Fruit fly (Drosophila melanogaster) whole organism, embryonic: ENCODE measurements around the gene RtcB.

Experiments
- Ada2b ChIP-seq: fragments of 200-800 bp; sonication (Bioruptor generic); IDR thresholded peaks from 2 replicates; pipeline ENCODE4 v1.3.6; 2022; ENCODE audit warnings: missing biosample characterization, missing genetic modification characterization
- Antp ChIP-seq: fragments of 200-800 bp; sonication (Bioruptor generic); optimal IDR thresholded peaks from 3 replicates; lab custom pipeline; 2016; ENCODE audit warnings: missing biosample characterization, missing genetic modification characterization
- Atf3 ChIP-seq: fragments of 200-800 bp; sonication (Bioruptor generic); optimal IDR thresholded peaks from 3 replicates; lab custom pipeline; 2016; ENCODE audit warnings: missing biosample characterization, missing genetic modification characterization
- B-H1 ChIP-seq: fragments of 200-800 bp; sonication (Bioruptor generic); IDR thresholded peaks from 3 replicates; pipeline ENCODE4 v1.3.6; 2022; ENCODE audit warnings: missing biosample characterization, missing genetic modification characterization
- CG10209 ChIP-seq: fragments of 200-800 bp; sonication (Bioruptor generic); optimal IDR thresholded peaks from 3 replicates; lab custom pipeline; 2017; ENCODE audit warnings: missing biosample characterization, mild to moderate bottlenecking, missing genetic modification characterization, missing genetic modification reagents
- CG10267 ChIP-seq: fragments of 200-800 bp; sonication (Bioruptor generic); optimal IDR thresholded peaks from 2 replicates; lab custom pipeline; 2018; ENCODE audit warnings: missing biosample characterization, mild to moderate bottlenecking, missing genetic modification characterization, moderate library complexity
- CG11085 ChIP-seq: fragments of 200-800 bp; sonication (Bioruptor generic); IDR thresholded peaks from 2 replicates; pipeline ENCODE4 v1.3.6; 2022; ENCODE audit warnings: missing biosample characterization, missing genetic modification characterization
- CG14014 ChIP-seq: fragments of 200-800 bp; sonication (Bioruptor generic); IDR thresholded peaks from 2 replicates; pipeline ENCODE4 v1.3.6; 2022; ENCODE audit warnings: missing biosample characterization, missing genetic modification characterization
- CG15514 ChIP-seq: fragments of 200-800 bp; sonication (Bioruptor generic); optimal IDR thresholded peaks from 3 replicates; lab custom pipeline; 2017; ENCODE audit warnings: missing biosample characterization, missing genetic modification characterization, mild to moderate bottlenecking, moderate library complexity, missing genetic modification reagents
- CG1603 ChIP-seq: fragments of 200-800 bp; sonication (Bioruptor generic); optimal IDR thresholded peaks from 2 replicates; lab custom pipeline; 2019; ENCODE audit warnings: missing biosample characterization, mild to moderate bottlenecking, missing genetic modification characterization, moderate library complexity
- CG17568 ChIP-seq: fragments of 200-800 bp; sonication (Bioruptor generic); optimal IDR thresholded peaks from 2 replicates; lab custom pipeline; 2018; ENCODE audit warnings: missing biosample characterization, mild to moderate bottlenecking, missing genetic modification characterization, moderate library complexity
- CG17912 ChIP-seq: fragments of 200-800 bp; sonication (Bioruptor generic); optimal IDR thresholded peaks from 2 replicates; lab custom pipeline; 2018; ENCODE audit warnings: missing biosample characterization, mild to moderate bottlenecking, missing genetic modification characterization
- CG18619 ChIP-seq: fragments of 200-800 bp; sonication (Bioruptor generic); optimal IDR thresholded peaks from 3 replicates; lab custom pipeline; 2017; ENCODE audit warnings: missing biosample characterization, mild to moderate bottlenecking, missing genetic modification characterization
- CG30431 ChIP-seq: fragments of 200-800 bp; sonication (Bioruptor generic); optimal IDR thresholded peaks from 2 replicates; lab custom pipeline; 2017; ENCODE audit warnings: missing biosample characterization, missing genetic modification characterization
- CG31388 ChIP-seq: fragments of 200-800 bp; sonication (Bioruptor generic); optimal IDR thresholded peaks from 2 replicates; lab custom pipeline; 2016; ENCODE audit warnings: missing biosample characterization, missing genetic modification characterization
- CG4404 ChIP-seq: fragments of 200-800 bp; sonication (Bioruptor generic); IDR thresholded peaks from 2 replicates; pipeline ENCODE4 v1.3.6; 2022; ENCODE audit warnings: missing biosample characterization, missing genetic modification characterization
- CG6175 ChIP-seq: fragments of 200-800 bp; sonication (Bioruptor generic); IDR thresholded peaks from 3 replicates; pipeline ENCODE4 v1.3.6; 2022; ENCODE audit warnings: missing biosample characterization, missing genetic modification characterization
- CG6254 ChIP-seq: fragments of 200-800 bp; sonication (Bioruptor generic); optimal IDR thresholded peaks from 3 replicates; lab custom pipeline; 2017; ENCODE audit warnings: mild to moderate bottlenecking, missing biosample characterization, missing genetic modification reagents, missing genetic modification characterization
- CG6683 ChIP-seq: fragments of 200-800 bp; sonication (Bioruptor generic); optimal IDR thresholded peaks from 2 replicates; lab custom pipeline; 2017; ENCODE audit warnings: missing biosample characterization, mild to moderate bottlenecking, missing genetic modification characterization, missing genetic modification reagents
- CG6689 ChIP-seq: fragments of 200-800 bp; sonication (Bioruptor generic); IDR thresholded peaks from 2 replicates; pipeline ENCODE4 v1.3.6; 2022; ENCODE audit warnings: missing biosample characterization, missing genetic modification characterization
- CG6791 ChIP-seq: fragments of 200-800 bp; sonication (Bioruptor generic); IDR thresholded peaks from 3 replicates; pipeline ENCODE4 v1.3.6; 2022; ENCODE audit warnings: missing biosample characterization, missing genetic modification characterization; ENCODE audit not compliant: partially characterized antibody
- CG7745 ChIP-seq: fragments of 200-800 bp; sonication (Bioruptor generic); optimal IDR thresholded peaks from 2 replicates; lab custom pipeline; 2018; ENCODE audit warnings: missing biosample characterization, mild to moderate bottlenecking, missing genetic modification characterization, moderate library complexity
- CG8388 ChIP-seq: fragments of 200-800 bp; sonication (Bioruptor generic); optimal IDR thresholded peaks from 2 replicates; lab custom pipeline; 2019; ENCODE audit warnings: missing biosample characterization, mild to moderate bottlenecking, missing genetic modification characterization, moderate library complexity
- CG8765 ChIP-seq: fragments of 200-800 bp; sonication (Bioruptor generic); IDR thresholded peaks from 2 replicates; pipeline ENCODE4 v1.3.6; 2022; ENCODE audit warnings: missing biosample characterization, missing genetic modification characterization
- Dip3 ChIP-seq: fragments of 200-800 bp; sonication (Bioruptor generic); optimal IDR thresholded peaks from 3 replicates; lab custom pipeline; 2016; ENCODE audit warnings: missing biosample characterization, missing genetic modification characterization
- Doc3 ChIP-seq: fragments of 200-800 bp; sonication (Bioruptor generic); IDR thresholded peaks from 3 replicates; pipeline ENCODE4 v1.3.6; 2022; ENCODE audit warnings: missing biosample characterization, missing genetic modification characterization; ENCODE audit not compliant: partially characterized antibody
- Gug ChIP-seq: fragments of 200-800 bp; sonication (Bioruptor generic); IDR thresholded peaks from 4 replicates; pipeline ENCODE4 v1.3.6; 2022; ENCODE audit warnings: missing biosample characterization, missing genetic modification characterization
- H2.0 ChIP-seq: fragments of 200-800 bp; sonication (Bioruptor generic); IDR thresholded peaks from 2 replicates; pipeline ENCODE4 v1.3.6; 2022; ENCODE audit warnings: missing biosample characterization, missing genetic modification characterization
- Hmr ChIP-seq: fragments of 200-800 bp; sonication (Bioruptor generic); optimal IDR thresholded peaks from 3 replicates; lab custom pipeline; 2017; ENCODE audit warnings: mild to moderate bottlenecking, missing biosample characterization, missing genetic modification reagents, missing genetic modification characterization
- Jarid2 ChIP-seq: fragments of 200-800 bp; sonication (Bioruptor generic); optimal IDR thresholded peaks from 3 replicates; lab custom pipeline; 2017; ENCODE audit warnings: mild to moderate bottlenecking, missing biosample characterization, missing genetic modification reagents, missing genetic modification characterization
- Side ChIP-seq: fragments of 200-800 bp; sonication (Bioruptor generic); optimal IDR thresholded peaks from 2 replicates; lab custom pipeline; 2016; ENCODE audit warnings: missing biosample characterization, missing genetic modification characterization
- Tbp ChIP-seq: fragments of >200 bp; optimal IDR thresholded peaks from 2 replicates; lab custom pipeline; 2018; ENCODE audit warnings: missing biosample characterization, missing genetic modification characterization
- br ChIP-seq: fragments of >200 bp; optimal IDR thresholded peaks from 2 replicates; lab custom pipeline; 2017
- chn ChIP-seq: fragments of 200-800 bp; sonication (Bioruptor generic); optimal IDR thresholded peaks from 2 replicates; lab custom pipeline; 2016; ENCODE audit warnings: missing biosample characterization, missing genetic modification characterization
- cwo ChIP-seq: fragments of 200-800 bp; sonication (Bioruptor generic); optimal IDR thresholded peaks from 3 replicates; lab custom pipeline; 2017; ENCODE audit warnings: missing biosample characterization, missing genetic modification characterization, mild to moderate bottlenecking, moderate library complexity, missing genetic modification reagents
- disco-r ChIP-seq: fragments of 200-800 bp; sonication (Bioruptor generic); optimal IDR thresholded peaks from 2 replicates; lab custom pipeline; 2016; ENCODE audit warnings: missing biosample characterization, missing genetic modification characterization
- ems ChIP-seq: fragments of 200-800 bp; sonication (Bioruptor generic); optimal IDR thresholded peaks from 3 replicates; lab custom pipeline; 2016; ENCODE audit warnings: missing biosample characterization, missing genetic modification characterization
- fu2 ChIP-seq: fragments of 200-800 bp; sonication (Bioruptor generic); optimal IDR thresholded peaks from 2 replicates; lab custom pipeline; 2016; ENCODE audit warnings: missing biosample characterization, missing genetic modification characterization
- gro ChIP-seq: fragments of 200-800 bp; sonication (Bioruptor generic); optimal IDR thresholded peaks from 2 replicates; lab custom pipeline; 2016; ENCODE audit warnings: missing biosample characterization, missing genetic modification characterization
- gsb-n ChIP-seq: fragments of 200-800 bp; sonication (Bioruptor generic); optimal IDR thresholded peaks from 3 replicates; lab custom pipeline; 2018; ENCODE audit warnings: missing biosample characterization, mild to moderate bottlenecking, missing genetic modification characterization
- hkb ChIP-seq, 2 experiments: fragments of 200-800 bp in 1 of 2; fragments of >200 bp in 1 of 2; sonication (Bioruptor generic) in 1 of 2; IDR thresholded peaks in 1 of 2; optimal IDR thresholded peaks in 1 of 2; 2 replicates each; pipeline versions ENCODE4 v1.3.6 to Lab custom; 2017 to 2022; ENCODE audit warnings: missing biosample characterization in 1 of 2, missing genetic modification characterization in 1 of 2
- kni ChIP-seq: fragments of 200-800 bp; sonication (Bioruptor generic); optimal IDR thresholded peaks from 3 replicates; lab custom pipeline; 2017; ENCODE audit warnings: mild to moderate bottlenecking, missing biosample characterization, missing genetic modification reagents, missing genetic modification characterization
- knrl ChIP-seq: fragments of 200-800 bp; sonication (Bioruptor generic); IDR thresholded peaks from 3 replicates; pipeline ENCODE4 v1.3.6; 2022; ENCODE audit warnings: missing biosample characterization, missing genetic modification characterization; ENCODE audit not compliant: partially characterized antibody
- nerfin-2 ChIP-seq: fragments of 200-800 bp; sonication (Bioruptor generic); IDR thresholded peaks from 2 replicates; pipeline ENCODE4 v1.3.6; 2022; ENCODE audit warnings: missing biosample characterization, missing genetic modification characterization; ENCODE audit not compliant: partially characterized antibody
- nom ChIP-seq: fragments of 200-800 bp; sonication (Bioruptor generic); optimal IDR thresholded peaks from 2 replicates; lab custom pipeline; 2017; ENCODE audit warnings: missing biosample characterization, missing genetic modification characterization, mild to moderate bottlenecking, moderate library complexity, missing genetic modification reagents
- tio ChIP-seq: fragments of 200-800 bp; sonication (Bioruptor generic); optimal IDR thresholded peaks from 2 replicates; lab custom pipeline; 2017; ENCODE audit warnings: missing biosample characterization, missing genetic modification characterization, inconsistent platforms
- usp ChIP-seq: fragments of >200 bp; optimal IDR thresholded peaks from 2 replicates; lab custom pipeline; 2017; ENCODE audit warnings: missing biosample characterization, missing genetic modification characterization
- zfh2 ChIP-seq: fragments of 200-800 bp; sonication (Bioruptor generic); optimal IDR thresholded peaks from 2 replicates; lab custom pipeline; 2016; ENCODE audit warnings: missing biosample characterization, missing genetic modification characterization

The RtcB gene

dm6 chr2L:19416602-19417497, 13.6 kb upstream of the RtcB start, which contains the start of gene Lectin-galC1 (continued):
- TF ChIP-seq CG31388 (GFP tag; lab: Kevin White, UChicago) (peak; percentile 85), br (lab: Kevin White, UChicago) (no peak), ems (peak; percentile 89), CG14014 (peak; percentile 85), kni (GFP tag; lab: Kevin White, UChicago) (peak; percentile 29), Side (peak; percentile 87), nom (GFP tag; lab: Kevin White, UChicago) (no peak), Hmr (GFP tag; lab: Kevin White, UChicago) (peak; percentile 80), CG6689 (GFP tag; lab: Robert Waterston, UW) (peak; percentile 86), usp (GFP tag; lab: Kevin White, UChicago) (no peak), Antp (GFP tag; lab: Kevin White, UChicago) (peak; percentile 93), CG6791 (GFP tag; lab: Robert Waterston, UW) (no peak), zfh2 (GFP tag; lab: Kevin White, UChicago) (peak; percentile 12), CG6175 (no peak), B-H1 (GFP tag; lab: Robert Waterston, UW) (peak; percentile 81), CG17912 (GFP tag; lab: Kevin White, UChicago) (peak; percentile 29), CG6683 (peak; percentile 60), Dip3 (GFP tag; lab: Kevin White, UChicago) (peak; percentile 40), cwo (peak; percentile 65), CG15514 (GFP tag; lab: Kevin White, UChicago) (peak; percentile 63), gsb-n (tag; lab: Kevin White, UChicago) (peak; percentile 87), CG4404 (GFP tag; lab: Robert Waterston, UW) (peak; percentile 77), CG10267 (peak; percentile 80), disco-r (GFP tag; lab: Kevin White, UChicago) (peak; percentile 82), CG30431 (peak; percentile 80), chn (peak; percentile 87), Gug (GFP tag; lab: Robert Waterston, UW) (peak; percentile 73; the same call in 3 of the 4 replicates), H2.0 (GFP tag; lab: Robert Waterston, UW) (peak; percentile 87), Doc3 (GFP tag; lab: Robert Waterston, UW) (no peak), knrl (no peak), CG18619 (peak; percentile 84), CG8388 (GFP tag; lab: Kevin White, UChicago) (peak; percentile 87), CG1603 (tag; lab: Kevin White, UChicago) (peak; percentile 92), CG10209 (GFP tag; lab: Kevin White, UChicago) (peak; percentile 87), hkb (optimal IDR thresholded peaks at IDR 0.05; lab: Kevin White, UChicago) (no peak), hkb (GFP tag; IDR thresholded peaks at IDR 0.05; lab: Robert Waterston, UW) (peak; percentile 87), Ada2b (GFP tag; lab: Robert Waterston, UW) (peak; percentile 85), gro (GFP tag; lab: Kevin White, UChicago) (peak; percentile 41), nerfin-2 (GFP tag; lab: Robert Waterston, UW) (no peak), CG17568 (GFP tag; lab: Kevin White, UChicago) (peak; percentile 85), Jarid2 (peak; percentile 54), fu2 (GFP tag; lab: Kevin White, UChicago) (peak; percentile 79), Atf3 (GFP tag; lab: Kevin White, UChicago) (peak; percentile 85), CG11085 (0 out of 2 replicates have a peak, but pooled peaks have one; percentile 41), CG7745 (tag; lab: Kevin White, UChicago) (peak; percentile 57), CG8765 (no peak), Tbp (GFP tag; lab: Kevin White, UChicago) (no peak), CG6254 (GFP tag; lab: Kevin White, UChicago) (peak; percentile 81), tio (peak; percentile 82)
